Worm (Caenorhabditis elegans) whole organism, midembryonic: ENCODE results near the gene pyt-1.

Experiments used
- T22C8.4 ChIP-seq: fragments of 200-800 bp; sonication (Bioruptor generic); IDR thresholded peaks from 2 replicates; pipeline ENCODE4 v1.3.6; 2022; ENCODE audit warnings: missing genetic modification characterization, missing compliant biosample characterization
- cog-1 ChIP-seq: sonication (generic microtip); optimal IDR thresholded peaks from 2 replicates; lab custom pipeline; 2016; ENCODE audit warnings: missing genetic modification characterization, missing compliant biosample characterization
- flt-1 ChIP-seq: fragments of 200-800 bp; sonication (Bioruptor generic); IDR thresholded peaks from 2 replicates; pipeline ENCODE4 v1.3.6; 2022; ENCODE audit warnings: missing genetic modification characterization, missing compliant biosample characterization
- klf-2 ChIP-seq: fragments of 200-800 bp; sonication (Bioruptor generic); conservative IDR thresholded peaks from 2 replicates; pipeline ENCODE4 v1.3.6; 2022; ENCODE audit warnings: missing genetic modification reagents, missing genetic modification characterization, missing compliant biosample characterization
- med-1 ChIP-seq: sonication (generic microtip); optimal IDR thresholded peaks from 2 replicates; lab custom pipeline; 2017; ENCODE audit warnings: missing genetic modification characterization, mild to moderate bottlenecking, missing compliant biosample characterization, antibody characterized with exemption, missing genetic modification reagents; ENCODE audit not compliant: insufficient read depth
- ref-1 ChIP-seq: fragments of 200-800 bp; sonication (Bioruptor generic); conservative IDR thresholded peaks from 2 replicates; pipeline ENCODE4 v1.3.6; 2022; ENCODE audit warnings: missing genetic modification reagents, missing genetic modification characterization, missing compliant biosample characterization
- tab-1 ChIP-seq: fragments of 200-800 bp; sonication (Bioruptor generic); IDR thresholded peaks from 2 replicates; pipeline ENCODE4 v1.3.6; 2022; ENCODE audit warnings: missing genetic modification characterization, missing compliant biosample characterization
- ztf-23 ChIP-seq: fragments of 200-800 bp; sonication (Bioruptor generic); IDR thresholded peaks from 2 replicates; pipeline ENCODE4 v1.3.6; 2022; ENCODE audit warnings: missing genetic modification reagents, missing genetic modification characterization, missing compliant biosample characterization
- ztf-29 ChIP-seq: fragments of 200-800 bp; sonication (Bioruptor generic); IDR thresholded peaks from 2 replicates; pipeline ENCODE4 v1.3.6; 2022; ENCODE audit warnings: missing genetic modification reagents, missing genetic modification characterization, missing compliant biosample characterization

The pyt-1 gene

DNA sequence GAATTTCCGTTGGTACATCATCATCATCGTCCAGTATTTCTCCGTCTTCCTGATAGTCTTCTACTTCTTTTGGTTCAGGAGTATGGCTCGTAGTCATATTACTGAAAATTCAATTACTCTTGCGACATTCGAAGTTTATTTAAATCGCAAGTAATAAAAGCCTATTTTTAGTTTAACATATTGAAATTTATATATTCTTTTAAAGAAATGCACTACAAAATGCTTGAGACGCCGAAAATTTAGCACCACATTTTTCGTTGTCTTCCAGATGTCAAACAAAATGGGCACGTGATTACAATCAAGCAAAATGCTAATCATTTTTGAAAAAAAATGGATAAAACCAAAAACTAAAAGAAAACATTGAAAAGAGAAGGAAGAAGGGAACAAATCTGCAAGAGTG is 17.1 kb downstream of the pyt-1 start, which contains the start of gene zhit-3:
Gene zhit-3 (minus strand): TSS at position 101 of the 400 bp plus-strand sequence.
- TF ChIP-seq T22C8.4 (GFP tag; lab: Robert Waterston, UW): no peak
- no peak for TF ChIP-seq klf-2 (GFP tag; lab: Robert Waterston, UW)
- TF ChIP-seq ztf-23 (GFP tag; lab: Robert Waterston, UW): no peak

DNA sequence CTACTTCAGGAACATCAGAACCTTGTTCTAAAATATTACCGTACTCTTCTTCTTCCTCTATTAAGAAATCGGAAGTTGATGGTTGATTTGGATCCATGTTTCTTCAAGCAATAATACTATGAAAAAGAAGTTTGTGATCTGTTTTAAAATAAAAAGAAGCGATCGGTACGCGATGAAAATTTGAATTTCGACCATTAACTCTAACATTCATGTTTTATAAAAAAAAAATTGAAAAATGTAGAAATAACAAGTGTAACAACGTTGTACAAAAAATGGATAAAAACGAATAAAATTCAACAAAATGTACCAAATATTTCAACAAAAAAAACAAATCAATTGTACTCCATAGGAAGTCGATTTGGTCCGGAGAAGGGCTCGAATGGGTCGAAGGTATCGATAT is 18.9 kb downstream of the pyt-1 start, which contains the start of gene tftc-3:
Gene tftc-3 (minus strand): TSS at position 101 of the 400 bp plus-strand sequence.
- TF ChIP-seq med-1 (GFP tag; lab: Kevin White, UChicago): no peak
- TF ChIP-seq cog-1 (tag; lab: Kevin White, UChicago): no peak
- TF ChIP-seq tab-1 (GFP tag; lab: Robert Waterston, UW): no peak
- no peak for TF ChIP-seq ztf-23 (GFP tag; lab: Robert Waterston, UW)

DNA sequence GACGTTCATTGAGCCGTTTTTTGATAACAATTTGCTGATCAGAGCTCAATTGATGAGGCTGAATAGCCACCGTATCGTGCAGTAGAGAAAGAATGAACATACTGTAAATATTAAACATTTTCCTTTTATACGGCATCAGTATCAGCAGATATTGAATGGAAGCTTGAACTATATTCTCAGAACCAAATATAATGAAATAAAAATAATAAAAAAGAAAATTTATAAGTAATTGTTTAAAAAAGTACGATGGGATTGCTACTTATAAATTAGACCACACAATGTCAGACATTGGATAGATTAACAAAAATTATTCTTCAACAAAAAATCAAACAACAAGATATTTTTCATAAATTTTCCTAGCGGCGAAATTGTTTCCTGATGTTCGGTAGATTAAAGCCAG is 22.6 kb downstream of the pyt-1 start, which contains the start of gene rpc-25:
Gene rpc-25 (minus strand): TSS at position 101 of the 400 bp plus-strand sequence.
- TF ChIP-seq klf-2 (GFP tag; lab: Robert Waterston, UW): no peak
- TF ChIP-seq ztf-29 (GFP tag; lab: Robert Waterston, UW): no peak
- TF ChIP-seq ref-1 (GFP tag; lab: Robert Waterston, UW): no peak
- no peak for TF ChIP-seq cog-1 (tag; lab: Kevin White, UChicago)
- TF ChIP-seq tab-1 (GFP tag; lab: Robert Waterston, UW): no peak

DNA sequence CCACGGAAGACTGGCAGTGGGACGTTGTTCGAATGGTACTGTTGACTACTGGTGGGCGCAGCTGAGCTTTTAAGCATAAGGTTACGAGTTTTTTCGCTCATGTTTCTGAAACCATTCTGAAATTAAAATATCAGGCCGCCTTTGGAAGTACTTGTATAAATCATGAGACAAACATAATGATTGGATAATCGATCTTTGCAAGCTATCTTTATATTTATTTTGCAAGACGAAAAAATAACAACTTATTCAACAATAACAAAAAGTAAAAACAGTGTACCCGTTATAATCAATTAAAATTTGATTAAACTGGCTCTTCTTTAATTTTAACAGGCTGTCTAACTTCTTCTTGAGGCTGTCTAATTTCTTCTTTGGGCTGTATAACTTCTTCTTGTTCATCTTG is 23.6 kb downstream of the pyt-1 start, which contains the start of gene ZK856.16:
Gene ZK856.16 (minus strand): TSS at position 101 of the 400 bp plus-strand sequence.
- TF ChIP-seq cog-1 (tag; lab: Kevin White, UChicago) (no peak), tab-1 (GFP tag; lab: Robert Waterston, UW) (no peak), med-1 (GFP tag; lab: Kevin White, UChicago) (no peak), flt-1 (GFP tag; lab: Robert Waterston, UW) (no peak), ref-1 (GFP tag; lab: Robert Waterston, UW) (no peak), ztf-23 (GFP tag; lab: Robert Waterston, UW) (no peak), ztf-29 (GFP tag; lab: Robert Waterston, UW) (no peak), klf-2 (GFP tag; lab: Robert Waterston, UW) (no peak), T22C8.4 (GFP tag; lab: Robert Waterston, UW) (no peak)

DNA sequence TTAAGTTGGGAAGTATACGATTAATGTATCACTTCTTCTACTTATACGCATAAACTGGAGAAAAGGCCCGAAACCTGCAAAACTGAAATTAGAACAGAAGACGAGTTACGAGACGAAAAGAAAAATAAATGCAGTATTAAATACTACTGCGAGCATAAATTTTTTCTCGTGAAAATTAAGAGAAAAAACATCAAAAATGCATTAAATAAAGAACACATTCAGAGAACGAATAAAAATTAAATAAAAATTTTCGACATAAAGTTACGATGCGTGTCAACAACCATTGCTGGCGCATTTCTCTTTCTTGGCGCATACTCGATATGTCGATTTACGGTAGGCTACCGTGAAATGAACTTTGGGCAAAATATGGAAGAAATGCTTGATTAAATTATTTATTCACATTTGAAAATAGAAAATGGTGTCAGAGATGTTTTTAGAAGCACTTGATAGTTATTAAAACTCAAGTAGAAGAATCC is 24.2 kb downstream of the pyt-1 start, which contains the start of the genes ZK856.19 and ZK856.11:
Gene ZK856.19 (minus strand): TSS at position 51 of the 476 bp plus-strand sequence.
Gene ZK856.11 (minus strand): TSS at position 76 of the 476 bp plus-strand sequence.
- TF ChIP-seq ztf-23 (GFP tag; lab: Robert Waterston, UW) (no peak), T22C8.4 (GFP tag; lab: Robert Waterston, UW) (no peak), med-1 (GFP tag; lab: Kevin White, UChicago) (no peak), flt-1 (GFP tag; lab: Robert Waterston, UW) (no peak), ztf-29 (GFP tag; lab: Robert Waterston, UW) (no peak)

DNA sequence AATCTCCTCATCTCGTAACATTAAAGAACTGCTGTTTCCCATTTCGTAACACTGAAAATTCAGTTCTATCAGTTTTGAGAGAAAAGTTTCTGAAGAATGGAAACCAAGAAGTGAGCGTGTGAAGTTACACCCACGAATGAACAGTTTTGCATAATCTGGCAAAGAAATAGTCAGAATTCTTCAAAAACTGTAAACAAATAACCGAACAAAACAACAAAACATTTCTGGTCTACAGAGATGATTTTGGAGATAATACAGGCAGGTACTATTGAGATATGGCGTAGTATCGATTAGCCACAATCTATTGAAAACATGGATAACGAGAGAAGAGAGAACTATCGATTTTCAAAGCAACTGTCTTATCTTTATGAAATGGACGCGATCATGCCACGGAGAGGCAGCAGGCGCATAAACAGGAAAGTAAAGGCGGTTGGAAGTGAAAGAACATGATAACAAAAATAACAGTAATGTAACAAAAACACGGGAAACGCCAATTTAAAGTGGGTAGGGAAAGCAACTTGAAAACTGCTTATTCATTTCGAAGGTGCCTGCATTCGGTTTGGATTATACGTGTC is 25.6 kb downstream of the pyt-1 start, which contains the start of gene chpf-1:
Gene chpf-1 (minus strand): TSS at position 51 of the 575 bp plus-strand sequence.
- no peak for TF ChIP-seq klf-2 (GFP tag; lab: Robert Waterston, UW)
- TF ChIP-seq cog-1 (tag; lab: Kevin White, UChicago): no peak
- no peak for TF ChIP-seq ztf-23 (GFP tag; lab: Robert Waterston, UW)
- no peak for TF ChIP-seq tab-1 (GFP tag; lab: Robert Waterston, UW)
- no peak; the same call in 1 of the 2 replicates for TF ChIP-seq T22C8.4 (GFP tag; lab: Robert Waterston, UW)
- no peak for TF ChIP-seq med-1 (GFP tag; lab: Kevin White, UChicago)
- TF ChIP-seq ref-1 (GFP tag; lab: Robert Waterston, UW): no peak
- no peak for TF ChIP-seq ztf-29 (GFP tag; lab: Robert Waterston, UW)

DNA sequence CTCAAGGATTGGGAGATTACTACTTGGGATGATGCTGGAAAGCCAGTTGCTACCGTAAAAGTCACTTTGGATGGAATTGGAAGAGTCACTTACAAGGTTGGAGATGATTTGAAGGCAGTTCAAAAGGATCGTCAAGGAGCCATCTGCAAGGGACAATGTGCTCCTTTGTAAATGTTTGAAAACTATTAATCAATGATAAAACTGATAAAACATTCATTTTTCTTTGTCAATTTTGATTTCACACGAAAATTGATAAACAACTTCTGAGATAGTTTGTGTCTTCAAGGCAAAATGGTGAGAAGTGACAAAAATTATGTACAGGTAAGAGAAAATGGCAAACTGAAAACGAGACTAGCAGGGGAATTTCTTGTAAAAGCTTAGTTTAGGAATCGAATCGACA is 26.8 kb downstream of the pyt-1 start:
- no peak for TF ChIP-seq T22C8.4 (GFP tag; lab: Robert Waterston, UW)
- no peak for TF ChIP-seq tab-1 (GFP tag; lab: Robert Waterston, UW)
- no peak for TF ChIP-seq ref-1 (GFP tag; lab: Robert Waterston, UW)

DNA sequence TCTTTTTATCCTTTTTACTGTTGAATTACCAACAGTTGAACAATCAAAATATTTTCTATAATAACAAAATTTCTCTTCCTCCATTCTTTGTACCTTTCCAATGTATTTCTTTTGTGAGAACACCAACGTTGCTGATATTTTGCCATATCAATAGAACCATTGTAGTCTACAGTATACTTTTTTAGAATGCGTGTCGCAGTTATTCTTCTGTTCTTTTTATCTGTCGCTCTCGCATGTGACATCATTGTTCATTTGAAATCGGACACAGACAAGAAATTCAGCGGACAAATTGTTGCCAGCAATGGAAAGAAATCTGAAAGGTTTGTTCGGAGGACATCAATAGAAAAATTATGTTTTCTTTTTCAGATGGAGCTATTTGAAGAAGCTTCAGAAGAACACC is 27.2 kb downstream of the pyt-1 start, which contains the start of gene ZK856.7:
Gene ZK856.7 (plus strand): TSS at position 186 of the 400 bp plus-strand sequence.
- no peak for TF ChIP-seq tab-1 (GFP tag; lab: Robert Waterston, UW)
- no peak for TF ChIP-seq klf-2 (GFP tag; lab: Robert Waterston, UW)
- no peak for TF ChIP-seq ref-1 (GFP tag; lab: Robert Waterston, UW)
- TF ChIP-seq ztf-29 (GFP tag; lab: Robert Waterston, UW): no peak
- no peak for TF ChIP-seq ztf-23 (GFP tag; lab: Robert Waterston, UW)
- TF ChIP-seq T22C8.4 (GFP tag; lab: Robert Waterston, UW): no peak
- no peak for TF ChIP-seq flt-1 (GFP tag; lab: Robert Waterston, UW)
- no peak for TF ChIP-seq med-1 (GFP tag; lab: Kevin White, UChicago)
- TF ChIP-seq cog-1 (tag; lab: Kevin White, UChicago): no peak

DNA sequence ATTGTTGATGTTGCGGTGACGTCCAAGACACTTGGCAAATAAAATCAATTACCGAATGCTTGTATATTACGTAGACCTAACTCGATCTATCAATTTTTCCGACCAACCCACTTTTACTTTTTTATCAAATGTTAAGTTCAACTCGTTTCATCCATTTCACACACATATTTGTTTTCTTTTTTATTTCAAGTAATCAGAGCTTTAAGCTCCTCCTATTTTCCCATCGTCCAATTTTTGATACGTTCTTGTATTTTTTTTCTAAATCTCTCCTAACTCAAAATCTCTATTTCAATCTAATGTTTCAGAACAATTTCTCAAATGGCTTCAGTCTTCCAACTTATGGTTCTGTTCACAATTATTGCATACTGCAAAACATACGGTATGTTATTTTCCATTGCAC is 30.7 kb downstream of the pyt-1 start, which contains the start of gene ZK856.6:
Gene ZK856.6 (plus strand): TSS at position 301 of the 400 bp plus-strand sequence.
- no peak for TF ChIP-seq flt-1 (GFP tag; lab: Robert Waterston, UW)
- no peak for TF ChIP-seq klf-2 (GFP tag; lab: Robert Waterston, UW)
- no peak for TF ChIP-seq ztf-23 (GFP tag; lab: Robert Waterston, UW)
- TF ChIP-seq cog-1 (tag; lab: Kevin White, UChicago): no peak
- TF ChIP-seq T22C8.4 (GFP tag; lab: Robert Waterston, UW): no peak
- TF ChIP-seq tab-1 (GFP tag; lab: Robert Waterston, UW): no peak
- no peak for TF ChIP-seq ztf-29 (GFP tag; lab: Robert Waterston, UW)
- no peak for TF ChIP-seq med-1 (GFP tag; lab: Kevin White, UChicago)
- no peak for TF ChIP-seq ref-1 (GFP tag; lab: Robert Waterston, UW)
